Worm (Caenorhabditis elegans) whole organism, L4 larva: ENCODE data around the gene Y2H9A.6.

Source experiments
- T26A8.4 ChIP-seq: fragments of 200-800 bp; sonication (Bioruptor generic); IDR thresholded peaks from 2 replicates; pipeline ENCODE4 v1.3.6; 2022; ENCODE audit warnings: missing genetic modification characterization, missing compliant biosample characterization
- ama-1 ChIP-seq: fragments of 150-350 bp; optimal IDR thresholded peaks from 2 replicates; lab custom pipeline; 2014; ENCODE audit warnings: inconsistent platforms, mixed read lengths
- daf-8 ChIP-seq: fragments of 200-800 bp; sonication (Bioruptor generic); IDR thresholded peaks from 2 replicates; pipeline ENCODE4 v1.3.6; 2022; ENCODE audit warnings: missing genetic modification characterization, missing compliant biosample characterization
- dmd-9 ChIP-seq: fragments of 200-800 bp; sonication (Bioruptor generic); IDR thresholded peaks from 2 replicates; pipeline ENCODE4 v1.3.6; 2022; ENCODE audit warnings: missing genetic modification reagents, missing genetic modification characterization, missing compliant biosample characterization
- egl-27 ChIP-seq: sonication (generic microtip); optimal IDR thresholded peaks from 3 replicates; lab custom pipeline; 2017; ENCODE audit warnings: missing biosample characterization, missing genetic modification reagents, missing genetic modification characterization
- hlh-11 ChIP-seq: fragments of 200-800 bp; sonication (Bioruptor generic); optimal IDR thresholded peaks from 2 replicates; lab custom pipeline; 2018; ENCODE audit warnings: mild to moderate bottlenecking, missing genetic modification characterization, missing compliant biosample characterization
- lim-7 ChIP-seq: fragments of 200-800 bp; sonication (Bioruptor generic); IDR thresholded peaks from 2 replicates; pipeline ENCODE4 v1.3.6; 2022; ENCODE audit warnings: missing genetic modification characterization, missing compliant biosample characterization
- lin-1 ChIP-seq: fragments of 200-800 bp; sonication (Bioruptor generic); IDR thresholded peaks from 2 replicates; pipeline ENCODE4 v1.3.6; 2022; ENCODE audit warnings: missing genetic modification reagents, missing genetic modification characterization, missing compliant biosample characterization
- nhr-11 ChIP-seq: fragments of 150-350 bp; optimal IDR thresholded peaks from 2 replicates; lab custom pipeline; 2014; ENCODE audit warnings: missing biosample characterization, missing genetic modification characterization
- nhr-28 ChIP-seq: fragments of 150-350 bp; optimal IDR thresholded peaks from 2 replicates; lab custom pipeline; 2014; ENCODE audit warnings: missing biosample characterization, missing genetic modification characterization
- nhr-41 ChIP-seq: fragments of 200-800 bp; sonication (Bioruptor generic); IDR thresholded peaks from 2 replicates; pipeline ENCODE4 v1.3.6; 2022; ENCODE audit warnings: missing genetic modification reagents, missing genetic modification characterization, missing compliant biosample characterization
- pqm-1 ChIP-seq: sonication (generic microtip); optimal IDR thresholded peaks from 2 replicates; lab custom pipeline; 2017; ENCODE audit warnings: missing biosample characterization, missing genetic modification characterization
- zag-1 ChIP-seq: fragments of 150-350 bp; optimal IDR thresholded peaks from 2 replicates; lab custom pipeline; 2014; ENCODE audit warnings: missing biosample characterization, missing genetic modification characterization
- ztf-7 ChIP-seq: fragments of 150-350 bp; optimal IDR thresholded peaks from 2 replicates; lab custom pipeline; 2014; ENCODE audit warnings: missing biosample characterization, missing genetic modification characterization

- no peak for TF ChIP-seq zag-1 (tag; lab: Kevin White, UChicago)
- TF ChIP-seq egl-27 (tag; lab: Kevin White, UChicago), result no peak
- no peak for TF ChIP-seq dmd-9 (GFP tag; lab: Robert Waterston, UW)
- no peak for TF ChIP-seq lin-1 (GFP tag; lab: Robert Waterston, UW)
- TF ChIP-seq ama-1 (lab: Kevin White, UChicago), result no peak
- no peak for TF ChIP-seq lim-7 (GFP tag; lab: Robert Waterston, UW)
- no peak for TF ChIP-seq pqm-1 (tag; lab: Kevin White, UChicago)
- peak; percentile 8 for TF ChIP-seq hlh-11 (tag; lab: Kevin White, UChicago)
- no peak for TF ChIP-seq daf-8 (GFP tag; lab: Robert Waterston, UW)
- TF ChIP-seq T26A8.4 (GFP tag; lab: Robert Waterston, UW), result no peak
- no peak for TF ChIP-seq ztf-7 (tag; lab: Kevin White, UChicago)
- no peak for TF ChIP-seq nhr-28
- no peak for TF ChIP-seq nhr-11
- TF ChIP-seq nhr-41 (GFP tag; lab: Robert Waterston, UW), result no peak
Measured at ce11 chrV:13414585-13414984, 29.1 kb upstream of the Y2H9A.6 start, which contains the start of gene cut-2.
